Fruit fly (Drosophila melanogaster) whole organism: ENCODE results near the gene Ras85D.

ENCODE experiments used
- CG8478 ChIP-seq: fragments of >200 bp; optimal IDR thresholded peaks from 2 replicates; lab custom pipeline; 2018; ENCODE audit warnings: inconsistent platforms
- Dll ChIP-seq: fragments of >200 bp; optimal IDR thresholded peaks from 2 replicates; lab custom pipeline; 2017
- EcR ChIP-seq, 2 experiments: fragments of >200 bp; optimal IDR thresholded peaks; 2 replicates each; lab custom pipeline; 2017; ENCODE audit warnings: missing biosample characterization in 2 of 2, missing genetic modification characterization in 2 of 2, missing genetic modification reagents in 2 of 2
- pan ChIP-seq: fragments of >200 bp; optimal IDR thresholded peaks from 2 replicates; lab custom pipeline; 2017
- psq ChIP-seq: fragments of >200 bp; optimal IDR thresholded peaks from 2 replicates; lab custom pipeline; 2017
- usp ChIP-seq: fragments of >200 bp; optimal IDR thresholded peaks from 2 replicates; lab custom pipeline; 2017; ENCODE audit warnings: missing biosample characterization, missing genetic modification characterization, mixed read lengths

The Ras85D gene

dm6 chr3R:9512193-9513051, 445 bp downstream of the Ras85D start:
- peak in 1 of 2 experiments; percentile 12 for TF ChIP-seq EcR (GFP tag; optimal IDR thresholded peaks at IDR 0.05; lab: Kevin White, UChicago)
- TF ChIP-seq psq (lab: Kevin White, UChicago), result no peak
- TF ChIP-seq pan (lab: Kevin White, UChicago), result no peak
- TF ChIP-seq usp, result no peak
- TF ChIP-seq CG8478, result no peak
- peak; percentile 61 for TF ChIP-seq Dll

DNA sequence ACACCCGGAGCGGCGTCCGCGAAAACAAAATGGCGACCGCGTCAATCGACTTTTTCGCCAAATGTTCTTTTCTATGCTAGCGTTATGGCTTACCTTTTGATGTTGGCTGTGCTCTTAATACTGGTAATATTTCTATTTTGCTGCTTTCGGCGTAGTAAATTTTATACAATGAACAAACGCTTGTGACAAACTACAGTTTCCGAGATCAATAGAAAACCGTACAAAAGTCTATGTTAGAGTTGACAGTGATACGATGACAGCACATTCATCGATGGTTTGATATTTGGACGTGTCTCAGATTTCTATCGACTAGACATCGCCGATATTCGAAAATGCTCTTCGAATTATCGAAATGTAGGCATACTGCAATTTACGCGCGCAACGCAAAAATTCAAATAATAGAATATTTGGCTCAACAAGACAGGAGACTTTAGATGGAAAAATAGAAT, 2.8 kb downstream of the Ras85D start, which contains the start of gene rump:
Gene rump, minus strand, starts transcription at position 255 of the 449 bp plus-strand sequence.
- TF ChIP-seq pan (lab: Kevin White, UChicago) (no peak), CG8478 (no peak), psq (lab: Kevin White, UChicago) (no peak), Dll (no peak), EcR (GFP tag; optimal IDR thresholded peaks at IDR 0.05; lab: Kevin White, UChicago) (no peak), usp (no peak)

DNA sequence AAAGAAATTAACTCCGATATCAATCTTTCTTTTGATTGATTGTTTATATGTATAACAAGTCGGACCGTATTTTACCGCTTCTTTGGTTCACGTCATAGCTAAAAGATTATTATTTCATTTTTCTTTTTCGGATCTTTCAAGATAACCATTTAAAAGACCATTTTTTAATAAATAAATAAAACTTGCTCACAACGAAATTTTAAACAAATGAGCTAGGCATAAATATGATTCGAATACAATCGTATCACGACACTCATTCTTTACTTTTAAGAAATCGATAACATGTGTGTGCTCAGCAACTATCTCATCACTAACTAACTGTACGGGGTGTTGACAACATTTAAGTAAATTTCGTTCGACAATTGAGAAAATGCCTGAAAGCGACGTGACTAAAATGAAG, 8.5 kb downstream of the Ras85D start, which contains the start of gene CG8149:
Gene CG8149, plus strand, starts transcription at position 302 of the 400 bp plus-strand sequence.
- TF ChIP-seq CG8478 (no peak), pan (lab: Kevin White, UChicago) (no peak), usp (no peak)

- TF ChIP-seq EcR (GFP tag; optimal IDR thresholded peaks at IDR 0.05; lab: Kevin White, UChicago) (peak in 1 of 2 experiments; percentile 16), pan (lab: Kevin White, UChicago) (no peak)
These were observed 9.4 kb downstream of the Ras85D start for dm6 chr3R:9503329-9504088.

- TF ChIP-seq usp, result no peak
- no peak for TF ChIP-seq CG8478
- TF ChIP-seq pan (lab: Kevin White, UChicago), result no peak
- no peak for TF ChIP-seq Dll
- TF ChIP-seq psq (lab: Kevin White, UChicago), result no peak
- no peak for TF ChIP-seq EcR (GFP tag; optimal IDR thresholded peaks at IDR 0.05; lab: Kevin White, UChicago)
These were observed 10.5 kb downstream of the Ras85D start, which contains the start of gene RhoL for dm6 chr3R:9502416-9502763. Gene RhoL (minus strand): TSS chr3R:9502581.

dm6 chr3R:9501489-9502415, 11.1 kb downstream of the Ras85D start:
- no peak for TF ChIP-seq pan (lab: Kevin White, UChicago)
- TF ChIP-seq Dll, result no peak
- TF ChIP-seq CG8478, result no peak
- TF ChIP-seq usp, result no peak
- no peak for TF ChIP-seq EcR (GFP tag; optimal IDR thresholded peaks at IDR 0.05; lab: Kevin White, UChicago)
- no peak for TF ChIP-seq psq (lab: Kevin White, UChicago)

dm6 chr3R:9500193-9501051, 12.4 kb downstream of the Ras85D start:
- no peak for TF ChIP-seq EcR (GFP tag; optimal IDR thresholded peaks at IDR 0.05; lab: Kevin White, UChicago)
- no peak for TF ChIP-seq pan (lab: Kevin White, UChicago)
- TF ChIP-seq psq (lab: Kevin White, UChicago), result no peak
- TF ChIP-seq CG8478, result no peak
- TF ChIP-seq Dll, result no peak
- TF ChIP-seq usp, result no peak

dm6 chr3R:9499238-9499637, 13.6 kb downstream of the Ras85D start:
- TF ChIP-seq pan (lab: Kevin White, UChicago) (no peak), usp (no peak)

DNA sequence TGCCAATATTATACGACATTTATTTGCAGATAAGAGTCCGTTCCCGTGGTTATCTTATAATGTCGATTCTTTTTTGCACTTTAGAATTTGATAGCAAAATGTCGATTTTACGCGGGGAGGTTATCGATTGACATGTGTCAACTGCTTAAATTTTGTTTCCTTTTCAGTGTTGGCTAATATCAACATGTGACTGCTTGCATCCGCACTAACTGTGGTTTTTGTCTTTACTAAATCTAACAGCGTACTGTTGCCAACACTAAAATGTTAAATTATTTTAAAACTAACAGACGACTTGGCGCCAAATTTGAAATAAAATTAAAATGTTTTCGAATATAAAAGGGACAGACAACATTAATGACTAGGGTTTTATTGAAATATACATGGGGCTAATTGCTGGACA, 16.1 kb downstream of the Ras85D start:
- TF ChIP-seq CG8478, result no peak

- no peak for TF ChIP-seq Dll
- TF ChIP-seq CG8478, result no peak
- no peak for TF ChIP-seq psq (lab: Kevin White, UChicago)
- no peak for TF ChIP-seq pan (lab: Kevin White, UChicago)
- TF ChIP-seq EcR (GFP tag; optimal IDR thresholded peaks at IDR 0.05; lab: Kevin White, UChicago), result no peak
- no peak for TF ChIP-seq usp
These were observed 18.2 kb downstream of the Ras85D start, which contains the start of gene phu for dm6 chr3R:9494627-9495009. Gene phu (plus strand): TSS chr3R:9494801.
